Fruit fly (Drosophila melanogaster) whole organism, embryonic: ENCODE measurements around the gene Jupiter.

Experiments used
- ATbp ChIP-seq: fragments of 200-800 bp; sonication (Bioruptor generic); optimal IDR thresholded peaks from 2 replicates; lab custom pipeline; 2017; ENCODE audit warnings: missing biosample characterization, mild to moderate bottlenecking, missing genetic modification characterization, missing genetic modification reagents
- BtbVII ChIP-seq: fragments of 200-800 bp; sonication (Bioruptor generic); optimal IDR thresholded peaks from 3 replicates; lab custom pipeline; 2017; ENCODE audit warnings: missing biosample characterization, mild to moderate bottlenecking, missing genetic modification characterization
- CG10147 ChIP-seq: fragments of 200-800 bp; sonication (Bioruptor generic); optimal IDR thresholded peaks from 2 replicates; lab custom pipeline; 2019; ENCODE audit warnings: missing biosample characterization, mild to moderate bottlenecking, missing genetic modification characterization, moderate library complexity
- CG10209 ChIP-seq: fragments of 200-800 bp; sonication (Bioruptor generic); optimal IDR thresholded peaks from 3 replicates; lab custom pipeline; 2017; ENCODE audit warnings: missing biosample characterization, mild to moderate bottlenecking, missing genetic modification characterization, missing genetic modification reagents
- CG11504 ChIP-seq: fragments of 200-800 bp; sonication (Bioruptor generic); optimal IDR thresholded peaks from 3 replicates; lab custom pipeline; 2019; ENCODE audit warnings: missing biosample characterization, mild to moderate bottlenecking, missing genetic modification characterization, moderate library complexity
- CG12155 ChIP-seq: fragments of 200-800 bp; sonication (Bioruptor generic); optimal IDR thresholded peaks from 3 replicates; lab custom pipeline; 2016; ENCODE audit warnings: missing biosample characterization, missing genetic modification characterization
- CG14860 ChIP-seq: fragments of 200-800 bp; sonication (Bioruptor generic); IDR thresholded peaks from 3 replicates; pipeline ENCODE4 v1.3.6; 2022; ENCODE audit warnings: missing biosample characterization, missing genetic modification characterization; ENCODE audit not compliant: partially characterized antibody
- CG16863 ChIP-seq: fragments of 200-800 bp; sonication (Bioruptor generic); optimal IDR thresholded peaks from 3 replicates; lab custom pipeline; 2016; ENCODE audit warnings: missing biosample characterization, missing genetic modification characterization
- CG2129 ChIP-seq: fragments of 200-800 bp; sonication (Bioruptor generic); IDR thresholded peaks from 2 replicates; pipeline ENCODE4 v1.3.6; 2022; ENCODE audit warnings: missing biosample characterization, missing genetic modification characterization; ENCODE audit not compliant: partially characterized antibody
- CG30020 ChIP-seq: fragments of 200-800 bp; optimal IDR thresholded peaks from 2 replicates; lab custom pipeline; 2019; ENCODE audit warnings: missing biosample characterization, mild to moderate bottlenecking, missing genetic modification characterization, moderate library complexity
- CG30403 ChIP-seq: fragments of 200-800 bp; sonication (Bioruptor generic); optimal IDR thresholded peaks from 3 replicates; lab custom pipeline; 2016; ENCODE audit warnings: missing biosample characterization, missing genetic modification characterization
- CG3281 ChIP-seq: fragments of 200-800 bp; sonication (Bioruptor generic); optimal IDR thresholded peaks from 3 replicates; lab custom pipeline; 2017; ENCODE audit warnings: missing biosample characterization, mild to moderate bottlenecking, missing genetic modification characterization
- CG3407 ChIP-seq: fragments of 200-800 bp; sonication (Bioruptor generic); optimal IDR thresholded peaks from 2 replicates; lab custom pipeline; 2018; ENCODE audit warnings: missing biosample characterization, mild to moderate bottlenecking, missing genetic modification characterization
- CG34376 ChIP-seq: fragments of 200-800 bp; sonication (Bioruptor generic); optimal IDR thresholded peaks from 2 replicates; lab custom pipeline; 2018; ENCODE audit warnings: missing biosample characterization, mild to moderate bottlenecking, missing genetic modification characterization
- CG3847 ChIP-seq: fragments of 200-800 bp; sonication (Bioruptor generic); IDR thresholded peaks from 2 replicates; pipeline ENCODE4 v1.3.6; 2022; ENCODE audit warnings: missing biosample characterization, missing genetic modification characterization
- CG4360 ChIP-seq: fragments of 200-800 bp; sonication (Bioruptor generic); IDR thresholded peaks from 2 replicates; pipeline ENCODE4 v1.3.6; 2022; ENCODE audit warnings: missing biosample characterization, missing genetic modification characterization
- CG43689 ChIP-seq: fragments of 200-800 bp; sonication (Bioruptor generic); IDR thresholded peaks from 2 replicates; pipeline ENCODE4 v1.3.6; 2022; ENCODE audit warnings: missing biosample characterization, missing genetic modification characterization
- CG4730 ChIP-seq: fragments of 200-800 bp; sonication (Bioruptor generic); IDR thresholded peaks from 2 replicates; pipeline ENCODE4 v1.3.6; 2022; ENCODE audit warnings: missing biosample characterization, missing genetic modification characterization
- CG7928 ChIP-seq: fragments of 200-800 bp; sonication (Bioruptor generic); optimal IDR thresholded peaks from 2 replicates; lab custom pipeline; 2017; ENCODE audit warnings: missing biosample characterization, mild to moderate bottlenecking, missing genetic modification characterization
- CG8388 ChIP-seq: fragments of 200-800 bp; sonication (Bioruptor generic); optimal IDR thresholded peaks from 2 replicates; lab custom pipeline; 2019; ENCODE audit warnings: missing biosample characterization, mild to moderate bottlenecking, missing genetic modification characterization, moderate library complexity
- CHES-1-like ChIP-seq: fragments of 200-800 bp; sonication (Bioruptor generic); optimal IDR thresholded peaks from 2 replicates; lab custom pipeline; 2016; ENCODE audit warnings: missing biosample characterization, missing genetic modification characterization
- Camta ChIP-seq: fragments of 200-800 bp; sonication (Bioruptor generic); optimal IDR thresholded peaks from 2 replicates; lab custom pipeline; 2016; ENCODE audit warnings: missing biosample characterization, missing genetic modification characterization
- CoRest ChIP-seq: fragments of 200-800 bp; sonication (Bioruptor generic); optimal IDR thresholded peaks from 3 replicates; lab custom pipeline; 2018; ENCODE audit warnings: missing biosample characterization, mild to moderate bottlenecking, missing genetic modification characterization, moderate library complexity
- D19A ChIP-seq: fragments of 200-800 bp; optimal IDR thresholded peaks from 3 replicates; lab custom pipeline; 2019; ENCODE audit warnings: missing biosample characterization, mild to moderate bottlenecking, missing genetic modification characterization, moderate library complexity
- Dek ChIP-seq: fragments of 200-800 bp; sonication (Bioruptor generic); optimal IDR thresholded peaks from 3 replicates; lab custom pipeline; 2019; ENCODE audit warnings: missing biosample characterization, mild to moderate bottlenecking, missing genetic modification characterization, moderate library complexity
- Doc3 ChIP-seq: fragments of 200-800 bp; sonication (Bioruptor generic); IDR thresholded peaks from 3 replicates; pipeline ENCODE4 v1.3.6; 2022; ENCODE audit warnings: missing biosample characterization, missing genetic modification characterization; ENCODE audit not compliant: partially characterized antibody
- Drgx ChIP-seq: fragments of 200-800 bp; sonication (Bioruptor generic); IDR thresholded peaks from 2 replicates; pipeline ENCODE4 v1.3.6; 2022; ENCODE audit warnings: missing biosample characterization, missing genetic modification characterization
- HLH4C ChIP-seq: fragments of 200-800 bp; sonication (Bioruptor generic); IDR thresholded peaks from 3 replicates; pipeline ENCODE4 v1.3.6; 2022; ENCODE audit warnings: missing biosample characterization, missing genetic modification characterization; ENCODE audit not compliant: partially characterized antibody
- Lpt ChIP-seq: fragments of >200 bp; optimal IDR thresholded peaks from 2 replicates; lab custom pipeline; 2018; ENCODE audit warnings: missing biosample characterization, missing genetic modification characterization
- NFAT ChIP-seq: fragments of 200-800 bp; sonication (Bioruptor generic); IDR thresholded peaks from 2 replicates; pipeline ENCODE4 v1.3.6; 2022; ENCODE audit warnings: missing biosample characterization, missing genetic modification characterization
- NK7.1 ChIP-seq: fragments of 200-800 bp; sonication (Bioruptor generic); optimal IDR thresholded peaks from 3 replicates; lab custom pipeline; 2016; ENCODE audit warnings: missing biosample characterization, missing genetic modification characterization
- Ptx1 ChIP-seq: fragments of 200-800 bp; sonication (Bioruptor generic); IDR thresholded peaks from 2 replicates; pipeline ENCODE4 v1.3.6; 2022; ENCODE audit warnings: missing biosample characterization, missing genetic modification characterization
- Rx ChIP-seq: fragments of 200-800 bp; sonication (Bioruptor generic); IDR thresholded peaks from 2 replicates; pipeline ENCODE4 v1.3.6; 2022; ENCODE audit warnings: missing biosample characterization, missing genetic modification characterization
- Scr ChIP-seq: fragments of 200-800 bp; sonication (Bioruptor generic); IDR thresholded peaks from 2 replicates; pipeline ENCODE4 v1.3.6; 2022; ENCODE audit warnings: missing biosample characterization, missing genetic modification characterization; ENCODE audit not compliant: partially characterized antibody
- Sox102F ChIP-seq: fragments of 200-800 bp; sonication (Bioruptor generic); optimal IDR thresholded peaks from 2 replicates; lab custom pipeline; 2018; ENCODE audit warnings: missing biosample characterization, mild to moderate bottlenecking, missing genetic modification characterization, moderate library complexity
- Spps ChIP-seq: fragments of 200-800 bp; sonication (Bioruptor generic); optimal IDR thresholded peaks from 2 replicates; lab custom pipeline; 2018; ENCODE audit warnings: missing biosample characterization, mild to moderate bottlenecking, missing genetic modification characterization
- bbx ChIP-seq: fragments of 200-800 bp; sonication (Bioruptor generic); IDR thresholded peaks from 2 replicates; pipeline ENCODE4 v1.3.6; 2022; ENCODE audit warnings: missing biosample characterization, missing genetic modification characterization; ENCODE audit not compliant: partially characterized antibody
- chinmo ChIP-seq: fragments of 200-800 bp; sonication (Bioruptor generic); IDR thresholded peaks from 4 replicates; pipeline ENCODE4 v1.3.6; 2022; ENCODE audit warnings: missing biosample characterization, missing genetic modification characterization; ENCODE audit not compliant: partially characterized antibody
- crol ChIP-seq: fragments of 200-800 bp; sonication (Bioruptor generic); IDR thresholded peaks from 2 replicates; pipeline ENCODE4 v1.3.6; 2022; ENCODE audit warnings: missing biosample characterization, missing genetic modification characterization
- ewg ChIP-seq: fragments of 200-800 bp; sonication (Bioruptor generic); optimal IDR thresholded peaks from 3 replicates; lab custom pipeline; 2017; ENCODE audit warnings: mild to moderate bottlenecking, missing biosample characterization, missing genetic modification reagents, missing genetic modification characterization
- gcm2 ChIP-seq: fragments of 200-800 bp; sonication (Bioruptor generic); optimal IDR thresholded peaks from 2 replicates; lab custom pipeline; 2016; ENCODE audit warnings: missing biosample characterization, missing genetic modification characterization
- hbn ChIP-seq: fragments of 200-800 bp; sonication (Bioruptor generic); IDR thresholded peaks from 2 replicates; pipeline ENCODE4 v1.3.6; 2022; ENCODE audit warnings: missing biosample characterization, missing genetic modification characterization; ENCODE audit not compliant: partially characterized antibody
- ind ChIP-seq: fragments of 200-800 bp; sonication (Bioruptor generic); optimal IDR thresholded peaks from 3 replicates; lab custom pipeline; 2016; ENCODE audit warnings: missing biosample characterization, missing genetic modification characterization
- peb ChIP-seq: fragments of 200-800 bp; sonication (Bioruptor generic); IDR thresholded peaks from 2 replicates; pipeline ENCODE4 v1.3.6; 2022; ENCODE audit warnings: missing biosample characterization, missing genetic modification characterization
- pho ChIP-seq: fragments of 200-800 bp; sonication (Bioruptor generic); optimal IDR thresholded peaks from 2 replicates; lab custom pipeline; 2016; ENCODE audit warnings: missing biosample characterization, missing genetic modification characterization
- wor ChIP-seq: fragments of 200-800 bp; sonication (Bioruptor generic); IDR thresholded peaks from 2 replicates; pipeline ENCODE4 v1.3.6; 2022; ENCODE audit warnings: missing biosample characterization, missing genetic modification characterization
- zfh1 ChIP-seq: fragments of 200-800 bp; sonication (Bioruptor generic); IDR thresholded peaks from 3 replicates; pipeline ENCODE4 v1.3.6; 2022; ENCODE audit warnings: missing biosample characterization, missing genetic modification characterization

Gene Jupiter

DNA sequence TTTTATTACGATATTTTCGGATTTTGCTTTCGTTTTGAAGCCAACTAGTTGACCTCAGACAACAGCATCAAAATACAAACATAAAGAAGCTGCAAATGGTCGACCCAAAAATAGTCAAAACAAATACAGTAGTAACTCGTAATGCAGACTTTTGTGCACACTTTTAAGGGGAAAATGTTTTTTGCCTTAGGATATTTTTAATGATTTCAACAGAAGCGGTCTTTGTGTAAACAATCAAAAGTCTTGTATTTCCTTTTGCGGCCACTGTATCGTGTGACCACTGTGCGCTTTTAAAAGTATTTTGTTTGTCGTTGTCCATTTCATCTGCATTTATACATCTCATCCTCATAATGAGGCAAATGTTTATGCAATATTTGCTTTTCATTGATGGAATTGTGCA is 29.7 kb upstream of the Jupiter start (continued):
- TF ChIP-seq pho (GFP tag; lab: Kevin White, UChicago) (peak; percentile 97), CG3407 (GFP tag; lab: Kevin White, UChicago) (peak; percentile 66), bbx (GFP tag; lab: Robert Waterston, UW) (no peak), NFAT (peak; percentile 99), CHES-1-like (GFP tag; lab: Kevin White, UChicago) (peak; percentile 98), D19A (tag; lab: Kevin White, UChicago) (peak; percentile 83), Ptx1 (GFP tag; lab: Robert Waterston, UW) (peak; percentile 97), CG3847 (GFP tag; lab: Robert Waterston, UW) (peak; percentile 98), CG43689 (GFP tag; lab: Robert Waterston, UW) (peak; percentile 95), CG8388 (GFP tag; lab: Kevin White, UChicago) (peak; percentile 86), CG4730 (peak; percentile 95), CG7928 (GFP tag; lab: Kevin White, UChicago) (peak; percentile 81), Camta (peak; percentile 95)

DNA sequence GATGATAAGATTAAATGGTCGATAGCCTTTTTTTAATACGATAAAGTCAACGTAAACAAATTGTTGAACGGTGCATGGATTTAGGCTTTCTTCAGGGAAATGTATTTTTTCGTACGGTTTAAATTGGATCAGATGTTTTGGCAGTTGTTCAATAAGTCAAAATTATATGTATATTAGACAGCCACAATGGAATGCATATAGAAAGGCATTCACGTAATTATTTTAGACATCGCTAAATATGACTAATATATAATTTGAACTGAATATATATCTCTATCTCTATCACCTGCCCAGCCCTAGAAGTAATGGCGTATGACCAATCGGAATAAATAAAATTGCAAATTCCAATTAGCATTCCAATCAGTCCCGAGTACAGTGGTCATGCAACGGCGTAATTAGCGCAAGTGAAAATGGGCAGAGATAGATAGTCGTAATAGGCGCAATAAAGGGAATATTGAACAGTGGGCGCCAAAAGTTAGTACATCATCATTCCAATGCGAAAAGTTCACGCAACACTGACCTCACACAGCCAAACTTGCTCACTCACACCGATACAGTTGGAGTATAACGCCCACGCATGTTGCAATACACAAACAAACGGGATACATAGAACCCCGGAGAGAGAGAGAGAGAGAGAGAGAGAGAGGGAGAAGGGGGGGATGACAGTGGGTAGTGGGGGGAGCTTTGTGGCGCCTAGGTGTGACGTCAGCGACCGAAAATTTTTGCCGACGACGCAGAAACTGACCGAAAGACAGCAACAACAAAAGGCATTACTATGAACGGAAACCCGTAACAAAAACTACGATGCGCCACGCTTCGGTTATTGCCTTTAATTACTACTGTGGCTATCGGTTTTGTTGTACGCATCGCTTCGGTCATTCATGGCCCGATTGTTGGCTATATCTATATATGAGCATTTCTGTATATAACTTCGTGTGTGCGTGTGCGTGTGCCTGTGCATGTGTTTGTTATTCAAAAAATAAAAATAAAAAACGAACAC is 28.9 kb upstream of the Jupiter start:
- TF ChIP-seq HLH4C: no peak
- TF ChIP-seq hbn (GFP tag; lab: Robert Waterston, UW): no peak
- TF ChIP-seq Ptx1 (GFP tag; lab: Robert Waterston, UW): no peak
- no peak for TF ChIP-seq Lpt (GFP tag; lab: Kevin White, UChicago)
- TF ChIP-seq CG30020 (tag; lab: Kevin White, UChicago): no peak
- TF ChIP-seq ind (GFP tag; lab: Kevin White, UChicago): no peak
- no peak for TF ChIP-seq CG3281
- peak; percentile 26 for TF ChIP-seq CG11504
- no peak for TF ChIP-seq CG14860 (GFP tag; lab: Robert Waterston, UW)
- TF ChIP-seq BtbVII (GFP tag; lab: Kevin White, UChicago): peak; percentile 67
- TF ChIP-seq CG16863 (GFP tag; lab: Kevin White, UChicago): no peak
- TF ChIP-seq wor (GFP tag; lab: Robert Waterston, UW): no peak
- peak; percentile 30; the same call in 1 of the 2 replicates for TF ChIP-seq Drgx (GFP tag; lab: Robert Waterston, UW)
- no peak for TF ChIP-seq Dek
- TF ChIP-seq CG8388 (GFP tag; lab: Kevin White, UChicago): peak; percentile 35
- TF ChIP-seq Rx (GFP tag; lab: Robert Waterston, UW): no peak
- no peak for TF ChIP-seq CG2129 (GFP tag; lab: Robert Waterston, UW)
- no peak for TF ChIP-seq ATbp (GFP tag; lab: Kevin White, UChicago)
- TF ChIP-seq Sox102F (GFP tag; lab: Kevin White, UChicago): no peak
- no peak for TF ChIP-seq CG4360 (GFP tag; lab: Robert Waterston, UW)
- no peak for TF ChIP-seq Spps (tag; lab: Kevin White, UChicago)
- no peak for TF ChIP-seq CG12155 (GFP tag; lab: Kevin White, UChicago)
- TF ChIP-seq peb: no peak
- no peak for TF ChIP-seq gcm2
- TF ChIP-seq CG34376: no peak
- no peak for TF ChIP-seq CG30403 (GFP tag; lab: Kevin White, UChicago)
- TF ChIP-seq crol: peak; percentile 94
- no peak for TF ChIP-seq zfh1
- TF ChIP-seq chinmo: peak; percentile 87; the same call in 3 of the 4 replicates
- TF ChIP-seq CG10209 (GFP tag; lab: Kevin White, UChicago): no peak
- TF ChIP-seq Scr (GFP tag; lab: Robert Waterston, UW): no peak
- TF ChIP-seq ewg (GFP tag; lab: Kevin White, UChicago): no peak
- no peak for TF ChIP-seq CG10147 (GFP tag; lab: Kevin White, UChicago)
- TF ChIP-seq CoRest (tag; lab: Kevin White, UChicago): no peak
- no peak for TF ChIP-seq Doc3 (GFP tag; lab: Robert Waterston, UW)
- TF ChIP-seq NK7.1 (GFP tag; lab: Kevin White, UChicago): no peak
